Worm (Caenorhabditis elegans): Measurements from ENCODE around the gene Y75B8A.18.

- no peak for TF ChIP-seq ztf-29 (GFP tag; IDR thresholded peaks at IDR 0.05)
- no peak for TF ChIP-seq ztf-23 (GFP tag; IDR thresholded peaks at IDR 0.05)
- no peak for TF ChIP-seq flt-1 (GFP tag; IDR thresholded peaks at IDR 0.05)
- no peak for TF ChIP-seq klf-2 (GFP tag; conservative IDR thresholded peaks at IDR 0.05)
- no peak for TF ChIP-seq cog-1 (tag; optimal IDR thresholded peaks at IDR 0.05)
Measured at ce11 chrIII:12233493-12233892, 7.5 kb upstream of the Y75B8A.18 start.

Measured in whole organism, midembryonic.